Worm (Caenorhabditis elegans) whole organism, early embryonic: ENCODE results near the gene ZK470.1.

ENCODE experiments used
- F13C5.2 ChIP-seq: sonication (generic microtip); optimal IDR thresholded peaks from 2 replicates; lab custom pipeline; 2017; ENCODE audit warnings: mild to moderate bottlenecking, missing genetic modification characterization, inconsistent platforms, missing compliant biosample characterization
- aly-1 ChIP-seq: sonication (generic microtip); optimal IDR thresholded peaks from 2 replicates; lab custom pipeline; 2016; ENCODE audit warnings: missing genetic modification characterization, missing compliant biosample characterization
- ama-1 ChIP-seq: fragments of 150-350 bp; optimal IDR thresholded peaks from 2 replicates; lab custom pipeline; 2014
- ceh-36 ChIP-seq: sonication (generic microtip); optimal IDR thresholded peaks from 2 replicates; lab custom pipeline; 2016; ENCODE audit warnings: missing genetic modification characterization, inconsistent platforms, missing compliant biosample characterization
- hmg-4 ChIP-seq: fragments of 200-800 bp; sonication (Bioruptor generic); optimal IDR thresholded peaks from 2 replicates; lab custom pipeline; 2018; ENCODE audit warnings: mild to moderate bottlenecking, missing genetic modification characterization, missing compliant biosample characterization
- scrt-1 ChIP-seq: fragments of 200-800 bp; sonication (Bioruptor generic); IDR thresholded peaks from 2 replicates; pipeline ENCODE4 v1.3.6; 2022; ENCODE audit warnings: missing genetic modification characterization, missing compliant biosample characterization

DNA sequence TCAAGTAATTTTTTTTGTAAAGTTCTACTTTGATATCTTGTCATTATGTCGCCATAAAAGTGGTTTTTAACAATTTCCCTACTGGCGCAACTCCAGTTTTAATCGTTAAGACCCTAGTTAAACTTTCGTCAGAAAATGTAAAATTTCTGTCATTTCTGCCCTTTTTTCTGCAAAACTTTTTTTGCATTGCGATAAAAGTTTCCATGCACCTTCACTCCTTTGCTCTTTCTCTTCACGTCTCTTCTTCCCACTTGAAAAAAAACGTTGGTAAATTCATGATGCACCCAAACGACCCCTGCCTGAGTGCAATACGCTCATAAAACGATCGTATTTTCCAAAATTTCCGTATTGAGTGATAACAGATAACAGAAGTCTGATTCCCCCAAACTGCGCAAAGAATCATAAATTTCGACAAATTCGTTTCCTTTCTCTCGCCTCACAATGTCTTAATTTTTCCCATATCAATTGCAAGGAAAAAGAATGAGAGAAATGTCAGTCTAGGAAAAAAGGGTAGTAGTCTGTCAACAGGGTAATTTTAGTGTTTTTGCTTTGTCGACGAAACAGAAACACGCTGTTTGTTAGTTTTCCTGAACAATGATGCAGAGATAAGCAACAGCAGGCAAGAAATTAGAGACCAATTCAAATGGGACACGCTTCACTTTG lies 22.6 kb upstream of the ZK470.1 start:
- TF ChIP-seq hmg-4 (no peak), ama-1 (lab: Kevin White, UChicago) (no peak), scrt-1 (no peak), F13C5.2 (tag; lab: Kevin White, UChicago) (no peak), aly-1 (tag; lab: Kevin White, UChicago) (no peak), ceh-36 (tag; lab: Kevin White, UChicago) (no peak)
